Fruit fly (Drosophila melanogaster): Measurements from ENCODE around the gene CG13722.

- TF ChIP-seq psq (optimal IDR thresholded peaks at IDR 0.05) (no peak), Dll (optimal IDR thresholded peaks at IDR 0.05) (no peak), EcR (GFP tag; optimal IDR thresholded peaks at IDR 0.05) (no peak), pan (optimal IDR thresholded peaks at IDR 0.05) (no peak), CG8478 (optimal IDR thresholded peaks at IDR 0.05) (no peak), usp (GFP tag; optimal IDR thresholded peaks at IDR 0.05) (no peak)
Measured at dm6 chr3L:4474946-4475470, 15.8 kb downstream of the CG13722 start.
